Fruit fly (Drosophila melanogaster): ENCODE data around the gene CG31855.

The CG31855 gene

dm6 chr2L:13349237-13349902, 19.6 kb upstream of the CG31855 start:
- TF ChIP-seq CG13204 (GFP tag; optimal IDR thresholded peaks at IDR 0.05) (no peak), CG15710 (tag; optimal IDR thresholded peaks at IDR 0.05) (no peak), Pif1A (GFP tag; optimal IDR thresholded peaks at IDR 0.05) (no peak), CG32121 (GFP tag; IDR thresholded peaks at IDR 0.05) (no peak), gl (tag; optimal IDR thresholded peaks at IDR 0.05) (no peak), fd96Ca (GFP tag; IDR thresholded peaks at IDR 0.05) (no peak)

- TF ChIP-seq Pif1B (GFP tag; optimal IDR thresholded peaks at IDR 0.05) (no peak), CG15710 (tag; optimal IDR thresholded peaks at IDR 0.05) (no peak), Ets98B (GFP tag; IDR thresholded peaks at IDR 0.05) (no peak)
Measured at dm6 chr2L:13354580-13355347, 14.2 kb upstream of the CG31855 start, which contains the start of gene CG9395. Gene CG9395 (minus strand): TSS chr2L:13355073.

dm6 chr2L:13361465-13361864, 7.5 kb upstream of the CG31855 start, which contains the start of gene CG9377:
Gene CG9377 (minus strand): TSS chr2L:13361565.
- TF ChIP-seq Pif1A (GFP tag; optimal IDR thresholded peaks at IDR 0.05), result no peak
- TF ChIP-seq D1 (tag; optimal IDR thresholded peaks at IDR 0.05), result no peak
- TF ChIP-seq Ets98B (GFP tag; IDR thresholded peaks at IDR 0.05), result no peak
- no peak for TF ChIP-seq CG4496 (GFP tag; IDR thresholded peaks at IDR 0.05)
- TF ChIP-seq EcR (GFP tag; optimal IDR thresholded peaks at IDR 0.05), result no peak
- TF ChIP-seq Pif1B (GFP tag; optimal IDR thresholded peaks at IDR 0.05), result no peak
- no peak for TF ChIP-seq CG14655 (GFP tag; optimal IDR thresholded peaks at IDR 0.05)
- TF ChIP-seq CG8159 (tag; optimal IDR thresholded peaks at IDR 0.05), result no peak
- TF ChIP-seq CG17806 (tag; optimal IDR thresholded peaks at IDR 0.05), result no peak
- TF ChIP-seq Snoo (tag; optimal IDR thresholded peaks at IDR 0.05), result no peak
- no peak for TF ChIP-seq CG8301 (tag; optimal IDR thresholded peaks at IDR 0.05)
- TF ChIP-seq CG10348 (GFP tag; IDR thresholded peaks at IDR 0.05), result no peak
- no peak for TF ChIP-seq CG12605 (GFP tag; IDR thresholded peaks at IDR 0.05)
- TF ChIP-seq CG9948 (tag; optimal IDR thresholded peaks at IDR 0.05), result no peak
- no peak for TF ChIP-seq CG13204 (GFP tag; optimal IDR thresholded peaks at IDR 0.05)
- TF ChIP-seq CG34367 (tag; optimal IDR thresholded peaks at IDR 0.05), result no peak
- no peak for TF ChIP-seq gl (tag; optimal IDR thresholded peaks at IDR 0.05)
- TF ChIP-seq CG15710 (tag; optimal IDR thresholded peaks at IDR 0.05), result no peak
- TF ChIP-seq CG32121 (GFP tag; IDR thresholded peaks at IDR 0.05), result no peak
- TF ChIP-seq fd96Ca (GFP tag; IDR thresholded peaks at IDR 0.05), result no peak

dm6 chr2L:13362953-13363352, 6.1 kb upstream of the CG31855 start:
- TF ChIP-seq CG9948 (tag; optimal IDR thresholded peaks at IDR 0.05) (no peak), CG4496 (GFP tag; IDR thresholded peaks at IDR 0.05) (no peak), CG10348 (GFP tag; IDR thresholded peaks at IDR 0.05) (no peak), CG32121 (GFP tag; IDR thresholded peaks at IDR 0.05) (no peak), CG8159 (tag; optimal IDR thresholded peaks at IDR 0.05) (no peak), CG34367 (tag; optimal IDR thresholded peaks at IDR 0.05) (no peak)

- TF ChIP-seq Pif1A (GFP tag; optimal IDR thresholded peaks at IDR 0.05), result no peak
- TF ChIP-seq CG15710 (tag; optimal IDR thresholded peaks at IDR 0.05), result no peak
- TF ChIP-seq CG10348 (GFP tag; IDR thresholded peaks at IDR 0.05), result no peak
- TF ChIP-seq D1 (tag; optimal IDR thresholded peaks at IDR 0.05), result peak; percentile 30
- no peak for TF ChIP-seq CG17806 (tag; optimal IDR thresholded peaks at IDR 0.05)
- no peak for TF ChIP-seq gl (tag; optimal IDR thresholded peaks at IDR 0.05)
- TF ChIP-seq fd96Ca (GFP tag; IDR thresholded peaks at IDR 0.05), result no peak
- TF ChIP-seq CG9948 (tag; optimal IDR thresholded peaks at IDR 0.05), result peak; percentile 39
- peak; percentile 3 for TF ChIP-seq Snoo (tag; optimal IDR thresholded peaks at IDR 0.05)
- peak; percentile 44 for TF ChIP-seq CG8159 (tag; optimal IDR thresholded peaks at IDR 0.05)
- TF ChIP-seq CG14655 (GFP tag; optimal IDR thresholded peaks at IDR 0.05), result no peak
- no peak for TF ChIP-seq CG8301 (tag; optimal IDR thresholded peaks at IDR 0.05)
- TF ChIP-seq CG4496 (GFP tag; IDR thresholded peaks at IDR 0.05), result no peak
- TF ChIP-seq CG34367 (tag; optimal IDR thresholded peaks at IDR 0.05), result no peak
- TF ChIP-seq CG13204 (GFP tag; optimal IDR thresholded peaks at IDR 0.05), result no peak
- TF ChIP-seq CG12605 (GFP tag; IDR thresholded peaks at IDR 0.05), result no peak
- 0 out of 2 replicates have a peak, but pooled peaks have one; percentile 13 for TF ChIP-seq rn (GFP tag; IDR thresholded peaks at IDR 0.05)
- no peak for TF ChIP-seq Ets98B (GFP tag; IDR thresholded peaks at IDR 0.05)
- TF ChIP-seq Pif1B (GFP tag; optimal IDR thresholded peaks at IDR 0.05), result no peak
- no peak for TF ChIP-seq EcR (GFP tag; optimal IDR thresholded peaks at IDR 0.05)
- 0 out of 2 replicates have a peak, but pooled peaks have one; percentile 35 for TF ChIP-seq CG32121 (GFP tag; IDR thresholded peaks at IDR 0.05)
Measured at dm6 chr2L:13366109-13366747, 2.8 kb upstream of the CG31855 start, which contains the start of the genes Nnp-1 and Grx3. Gene Nnp-1 (minus strand): TSS chr2L:13366189. Gene Grx3 (plus strand): TSS chr2L:13366447.

dm6 chr2L:13367378-13367777, 1.6 kb upstream of the CG31855 start, which contains the start of gene Tap42:
Gene Tap42 (plus strand): TSS chr2L:13367617.
- TF ChIP-seq CG4496 (GFP tag; IDR thresholded peaks at IDR 0.05), result no peak
- no peak for TF ChIP-seq gl (tag; optimal IDR thresholded peaks at IDR 0.05)
- no peak for TF ChIP-seq EcR (GFP tag; optimal IDR thresholded peaks at IDR 0.05)
- TF ChIP-seq CG17806 (tag; optimal IDR thresholded peaks at IDR 0.05), result no peak
- TF ChIP-seq CG13204 (GFP tag; optimal IDR thresholded peaks at IDR 0.05), result no peak
- TF ChIP-seq CG34367 (tag; optimal IDR thresholded peaks at IDR 0.05), result no peak
- TF ChIP-seq rn (GFP tag; IDR thresholded peaks at IDR 0.05), result no peak
- no peak for TF ChIP-seq CG9948 (tag; optimal IDR thresholded peaks at IDR 0.05)
- no peak for TF ChIP-seq CG14655 (GFP tag; optimal IDR thresholded peaks at IDR 0.05)
- no peak for TF ChIP-seq CG8301 (tag; optimal IDR thresholded peaks at IDR 0.05)
- TF ChIP-seq CG12605 (GFP tag; IDR thresholded peaks at IDR 0.05), result no peak
- no peak for TF ChIP-seq CG8159 (tag; optimal IDR thresholded peaks at IDR 0.05)
- no peak for TF ChIP-seq Ets98B (GFP tag; IDR thresholded peaks at IDR 0.05)
- TF ChIP-seq Pif1A (GFP tag; optimal IDR thresholded peaks at IDR 0.05), result no peak
- TF ChIP-seq fd96Ca (GFP tag; IDR thresholded peaks at IDR 0.05), result no peak

All from whole organism, pupa.